Worm (Caenorhabditis elegans) whole organism, late embryonic: ENCODE results near the gene hmg-5.

ENCODE experiments used
- C08G9.2 ChIP-seq: sonication (generic microtip); optimal IDR thresholded peaks from 2 replicates; lab custom pipeline; 2016; ENCODE audit warnings: mild to moderate bottlenecking, missing genetic modification characterization, moderate library complexity, missing compliant biosample characterization
- K02D7.2 ChIP-seq: sonication (generic microtip); optimal IDR thresholded peaks from 2 replicates; lab custom pipeline; 2017; ENCODE audit warnings: mild to moderate bottlenecking, missing genetic modification characterization, missing compliant biosample characterization
- Y22D7AL.16 ChIP-seq: sonication (generic microtip); optimal IDR thresholded peaks from 2 replicates; lab custom pipeline; 2016; ENCODE audit warnings: missing genetic modification characterization, missing compliant biosample characterization
- ama-1 ChIP-seq: fragments of 150-350 bp; optimal IDR thresholded peaks from 2 replicates; lab custom pipeline; 2014
- ceh-18 ChIP-seq: sonication (generic microtip); optimal IDR thresholded peaks from 2 replicates; lab custom pipeline; 2016; ENCODE audit warnings: missing genetic modification characterization, missing compliant biosample characterization
- ceh-19 ChIP-seq: fragments of 200-800 bp; sonication (Bioruptor generic); optimal IDR thresholded peaks from 2 replicates; lab custom pipeline; 2018; ENCODE audit warnings: mild to moderate bottlenecking, missing genetic modification characterization, missing compliant biosample characterization
- ceh-48 ChIP-seq: sonication (generic microtip); optimal IDR thresholded peaks from 2 replicates; lab custom pipeline; 2016; ENCODE audit warnings: missing genetic modification characterization, inconsistent platforms, missing compliant biosample characterization
- ceh-6 ChIP-seq: fragments of 200-800 bp; sonication (Bioruptor generic); optimal IDR thresholded peaks from 2 replicates; lab custom pipeline; 2018; ENCODE audit warnings: mild to moderate bottlenecking, missing genetic modification characterization, missing compliant biosample characterization
- ceh-9 ChIP-seq: sonication (generic microtip); optimal IDR thresholded peaks from 2 replicates; lab custom pipeline; 2016; ENCODE audit warnings: mild to moderate bottlenecking, missing genetic modification characterization, inconsistent platforms, missing compliant biosample characterization
- che-1 ChIP-seq: sonication (generic microtip); optimal IDR thresholded peaks from 2 replicates; lab custom pipeline; 2016; ENCODE audit warnings: mild to moderate bottlenecking, missing genetic modification characterization, missing compliant biosample characterization
- dve-1 ChIP-seq: sonication (generic microtip); optimal IDR thresholded peaks from 2 replicates; lab custom pipeline; 2017; ENCODE audit warnings: antibody characterized with exemption, mild to moderate bottlenecking, missing genetic modification characterization, missing compliant biosample characterization
- elt-2 ChIP-seq: sonication (generic microtip); optimal IDR thresholded peaks from 2 replicates; lab custom pipeline; 2016; ENCODE audit warnings: missing genetic modification reagents, missing genetic modification characterization, missing compliant biosample characterization
- ets-4 ChIP-seq: sonication (generic microtip); optimal IDR thresholded peaks from 2 replicates; lab custom pipeline; 2016; ENCODE audit warnings: missing genetic modification characterization, missing compliant biosample characterization
- eyg-1 ChIP-seq: sonication (generic microtip); optimal IDR thresholded peaks from 2 replicates; lab custom pipeline; 2016; ENCODE audit warnings: missing genotype, missing genetic modification characterization, missing compliant biosample characterization
- fax-1 ChIP-seq: sonication (generic microtip); optimal IDR thresholded peaks from 2 replicates; lab custom pipeline; 2016; ENCODE audit warnings: missing genotype, missing genetic modification characterization, missing compliant biosample characterization
- fkh-10 ChIP-seq: fragments of 150-350 bp; optimal IDR thresholded peaks from 2 replicates; lab custom pipeline; 2014; ENCODE audit warnings: missing biosample characterization, missing genetic modification reagents, missing genetic modification characterization
- fkh-6 ChIP-seq: sonication (generic microtip); optimal IDR thresholded peaks from 2 replicates; lab custom pipeline; 2016; ENCODE audit warnings: missing genetic modification characterization, missing compliant biosample characterization
- hlh-13 ChIP-seq: fragments of 200-800 bp; sonication (Bioruptor generic); optimal IDR thresholded peaks from 2 replicates; lab custom pipeline; 2018; ENCODE audit warnings: mild to moderate bottlenecking, missing genetic modification characterization, missing compliant biosample characterization
- hlh-15 ChIP-seq: sonication (generic microtip); optimal IDR thresholded peaks from 2 replicates; lab custom pipeline; 2016; ENCODE audit warnings: missing genetic modification characterization, missing compliant biosample characterization
- hlh-30 ChIP-seq: sonication (generic microtip); optimal IDR thresholded peaks from 2 replicates; lab custom pipeline; 2017; ENCODE audit warnings: antibody characterized with exemption, missing genetic modification characterization, missing compliant biosample characterization; ENCODE audit not compliant: insufficient read depth
- hlh-6 ChIP-seq: sonication (generic microtip); optimal IDR thresholded peaks from 2 replicates; lab custom pipeline; 2016; ENCODE audit warnings: missing genotype, missing genetic modification characterization, missing compliant biosample characterization
- hlh-8 ChIP-seq: sonication (generic microtip); optimal IDR thresholded peaks from 2 replicates; lab custom pipeline; 2016; ENCODE audit warnings: missing genotype, missing genetic modification characterization, missing compliant biosample characterization
- lin-11 ChIP-seq: fragments of 200-800 bp; sonication (Bioruptor generic); optimal IDR thresholded peaks from 2 replicates; lab custom pipeline; 2018; ENCODE audit warnings: mild to moderate bottlenecking, missing genetic modification characterization, missing compliant biosample characterization
- madf-2 ChIP-seq: sonication (generic microtip); optimal IDR thresholded peaks from 2 replicates; lab custom pipeline; 2017; ENCODE audit warnings: missing genetic modification characterization, missing compliant biosample characterization
- mec-3 ChIP-seq: sonication (generic microtip); optimal IDR thresholded peaks from 2 replicates; lab custom pipeline; 2016; ENCODE audit warnings: borderline replicate concordance, missing genetic modification characterization, missing compliant biosample characterization
- nfya-1 ChIP-seq: sonication (generic microtip); optimal IDR thresholded peaks from 2 replicates; lab custom pipeline; 2017; ENCODE audit warnings: missing genetic modification characterization, mild to moderate bottlenecking, missing compliant biosample characterization, antibody characterized with exemption, moderate library complexity
- nhr-11 ChIP-seq: fragments of 150-350 bp; optimal IDR thresholded peaks from 2 replicates; lab custom pipeline; 2014; ENCODE audit warnings: missing biosample characterization, missing genetic modification characterization
- nhr-232 ChIP-seq: sonication (generic microtip); optimal IDR thresholded peaks from 2 replicates; lab custom pipeline; 2016; ENCODE audit warnings: missing genetic modification characterization, missing compliant biosample characterization
- odd-2 ChIP-seq: sonication (generic microtip); optimal IDR thresholded peaks from 2 replicates; lab custom pipeline; 2017; ENCODE audit warnings: antibody characterized with exemption, mild to moderate bottlenecking, missing genetic modification characterization, missing compliant biosample characterization
- pat-9 ChIP-seq: fragments of 200-800 bp; sonication (Bioruptor generic); optimal IDR thresholded peaks from 2 replicates; lab custom pipeline; 2018; ENCODE audit warnings: mild to moderate bottlenecking, missing genetic modification characterization, moderate library complexity, missing compliant biosample characterization
- pros-1 ChIP-seq: fragments of 150-350 bp; optimal IDR thresholded peaks from 2 replicates; lab custom pipeline; 2014; ENCODE audit warnings: missing biosample characterization, missing genetic modification reagents, missing genetic modification characterization
- ref-2 ChIP-seq: sonication (generic microtip); optimal IDR thresholded peaks from 2 replicates; lab custom pipeline; 2016; ENCODE audit warnings: missing genetic modification characterization, missing compliant biosample characterization
- sdc-2 ChIP-seq: sonication (generic microtip); optimal IDR thresholded peaks from 2 replicates; lab custom pipeline; 2016; ENCODE audit warnings: missing genotype, missing genetic modification characterization, missing compliant biosample characterization
- tbx-7 ChIP-seq: sonication (generic microtip); optimal IDR thresholded peaks from 2 replicates; lab custom pipeline; 2016; ENCODE audit warnings: missing genotype, missing genetic modification characterization, missing compliant biosample characterization
- ttx-3 ChIP-seq: sonication (generic microtip); optimal IDR thresholded peaks from 2 replicates; lab custom pipeline; 2016; ENCODE audit warnings: missing genetic modification reagents, missing genetic modification characterization, missing compliant biosample characterization
- unc-3 ChIP-seq, 2 experiments: fragments of 200-800 bp in 1 of 2; sonication (Bioruptor generic) in 1 of 2; sonication (generic microtip) in 1 of 2; conservative IDR thresholded peaks in 1 of 2; optimal IDR thresholded peaks in 1 of 2; 2 replicates each; pipeline versions ENCODE4 v1.3.6 to Lab custom; 2016 to 2022; ENCODE audit warnings: missing compliant biosample characterization in 2 of 2, missing genetic modification characterization in 2 of 2, missing genetic modification reagents in 1 of 2
- unc-42 ChIP-seq: sonication (generic microtip); optimal IDR thresholded peaks from 2 replicates; lab custom pipeline; 2016; ENCODE audit warnings: missing genotype, missing genetic modification characterization, missing compliant biosample characterization
- unc-55 ChIP-seq: sonication (generic microtip); optimal IDR thresholded peaks from 2 replicates; lab custom pipeline; 2017; ENCODE audit warnings: missing biosample characterization, missing genetic modification reagents, missing genetic modification characterization
- unc-86 ChIP-seq: sonication (generic microtip); optimal IDR thresholded peaks from 2 replicates; lab custom pipeline; 2016; ENCODE audit warnings: missing genetic modification characterization, missing compliant biosample characterization
- zip-5 ChIP-seq: sonication (generic microtip); optimal IDR thresholded peaks from 2 replicates; lab custom pipeline; 2016; ENCODE audit warnings: missing genetic modification characterization, missing compliant biosample characterization
- ztf-16 ChIP-seq: sonication (generic microtip); optimal IDR thresholded peaks from 2 replicates; lab custom pipeline; 2017; ENCODE audit warnings: missing genetic modification characterization, missing compliant biosample characterization

hmg-5 gene

DNA sequence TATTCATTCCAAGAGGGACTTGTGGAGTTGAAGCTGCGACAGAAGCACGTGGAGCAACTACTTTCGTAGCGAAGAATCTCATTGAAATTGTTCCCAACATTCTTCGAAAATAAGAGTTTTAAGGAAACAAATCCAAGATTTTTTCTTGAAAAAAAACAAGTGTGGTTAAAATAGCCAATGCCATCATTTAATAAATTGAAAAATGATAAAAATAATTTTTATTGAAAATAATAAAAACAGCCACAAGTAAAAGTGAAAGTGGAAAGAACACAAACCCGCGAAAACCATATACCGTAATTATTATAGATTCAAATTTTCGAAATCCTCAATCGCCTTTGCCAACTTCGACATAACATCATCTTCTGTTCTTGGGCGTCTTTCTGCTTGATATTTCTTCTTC is at the start of gene hmg-5:
Gene hmg-5, minus strand, starts transcription at position 101 of the 400 bp plus-strand sequence.
- TF ChIP-seq ama-1 (lab: Kevin White, UChicago) (no peak), hlh-8 (tag; lab: Kevin White, UChicago) (no peak), elt-2 (no peak), unc-86 (tag; lab: Kevin White, UChicago) (no peak), hlh-13 (GFP tag; lab: Kevin White, UChicago) (no peak), ets-4 (tag; lab: Kevin White, UChicago) (no peak), eyg-1 (tag; lab: Kevin White, UChicago) (no peak), unc-42 (no peak), pros-1 (no peak), ttx-3 (tag; lab: Kevin White, UChicago) (no peak), sdc-2 (tag; lab: Kevin White, UChicago) (no peak)
- TF ChIP-seq, all 69 proteins: peak for 0

DNA sequence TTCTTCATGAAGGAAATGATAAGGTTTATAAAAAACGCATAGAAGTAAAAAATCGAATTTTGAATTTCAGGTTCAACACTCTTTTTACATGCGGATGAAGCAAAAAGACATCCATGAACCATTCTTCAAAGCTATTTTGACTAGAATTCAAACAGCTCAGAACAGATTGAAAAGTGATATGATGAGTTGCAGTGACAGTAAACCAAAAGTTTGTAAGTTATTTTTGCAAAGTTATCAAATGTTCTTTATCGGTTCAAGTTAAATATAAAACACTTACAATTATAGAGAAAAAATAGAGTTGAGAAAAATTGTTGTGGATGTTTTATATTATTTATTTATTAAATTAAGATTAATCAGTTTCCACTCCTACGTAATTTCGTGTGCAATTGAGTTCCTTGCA is 46.4 kb upstream of the hmg-5 start:
- TF ChIP-seq ceh-6, result no peak
- no peak for TF ChIP-seq tbx-7
- TF ChIP-seq nfya-1 (tag; lab: Kevin White, UChicago), result no peak
- no peak for TF ChIP-seq nhr-232 (tag; lab: Kevin White, UChicago)
- no peak for TF ChIP-seq madf-2 (tag; lab: Kevin White, UChicago)
- TF ChIP-seq pat-9 (tag; lab: Kevin White, UChicago), result no peak
- TF ChIP-seq ref-2, result no peak
- TF ChIP-seq dve-1 (tag; lab: Kevin White, UChicago), result no peak
- TF ChIP-seq lin-11 (tag; lab: Kevin White, UChicago), result no peak
- TF ChIP-seq sdc-2 (tag; lab: Kevin White, UChicago), result no peak
- no peak for TF ChIP-seq nhr-11 (tag; lab: Kevin White, UChicago)
- no peak for TF ChIP-seq unc-55 (GFP tag; lab: Kevin White, UChicago)
- no peak for TF ChIP-seq hlh-6 (tag; lab: Kevin White, UChicago)
- no peak for TF ChIP-seq hlh-8 (tag; lab: Kevin White, UChicago)
- TF ChIP-seq zip-5 (tag; lab: Kevin White, UChicago), result no peak
- no peak for TF ChIP-seq che-1

ce11 chrIV:7689326-7689725 is 43.3 kb upstream of the hmg-5 start:
- TF ChIP-seq nhr-11 (tag; lab: Kevin White, UChicago), result no peak
- TF ChIP-seq madf-2 (tag; lab: Kevin White, UChicago), result no peak
- TF ChIP-seq ztf-16 (tag; lab: Kevin White, UChicago), result no peak
- no peak for TF ChIP-seq odd-2 (tag; lab: Kevin White, UChicago)
- TF ChIP-seq nhr-232 (tag; lab: Kevin White, UChicago), result no peak
- TF ChIP-seq zip-5 (tag; lab: Kevin White, UChicago), result no peak
- no peak for TF ChIP-seq C08G9.2 (tag; lab: Kevin White, UChicago)
- TF ChIP-seq pat-9 (tag; lab: Kevin White, UChicago), result no peak
- TF ChIP-seq, all 69 proteins: peak for 0

ce11 chrIV:7679120-7679519 is 33.1 kb upstream of the hmg-5 start:
- TF ChIP-seq elt-2 (peak; percentile 60), ceh-19 (GFP tag; lab: Kevin White, UChicago) (no peak)
- TF ChIP-seq, all 69 proteins: peak for 1

DNA sequence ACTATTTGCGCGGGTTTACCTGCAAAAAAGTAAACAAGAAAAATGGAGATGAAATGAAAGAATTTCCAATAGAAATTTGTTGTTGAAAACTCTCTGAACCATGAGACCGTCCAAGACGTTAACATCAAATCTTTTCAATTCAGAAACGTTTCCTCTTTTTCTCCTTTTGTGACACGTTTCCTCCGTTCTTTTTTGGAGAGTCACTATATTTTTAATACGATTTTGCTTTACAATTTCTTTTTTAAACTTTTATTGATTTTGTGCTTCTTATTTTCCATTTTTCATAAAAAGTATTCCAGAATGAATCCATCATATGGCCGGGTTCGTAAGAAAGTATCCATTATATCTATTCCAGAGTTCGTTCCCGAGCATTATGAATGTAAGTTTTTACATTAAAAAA is 28.9 kb upstream of the hmg-5 start, which contains the start of gene itr-1:
Gene itr-1, plus strand, starts transcription at position 301 of the 400 bp plus-strand sequence.
- no peak for TF ChIP-seq hlh-13 (GFP tag; lab: Kevin White, UChicago)
- no peak for TF ChIP-seq unc-3 (GFP tag; conservative IDR thresholded peaks at IDR 0.05; lab: Robert Waterston, UW)
- no peak for TF ChIP-seq unc-3 (tag; optimal IDR thresholded peaks at IDR 0.05; lab: Kevin White, UChicago)
- TF ChIP-seq ceh-18, result no peak
- no peak for TF ChIP-seq mec-3 (tag; lab: Kevin White, UChicago)
- no peak for TF ChIP-seq hlh-30 (tag; lab: Kevin White, UChicago)
- TF ChIP-seq ceh-19 (GFP tag; lab: Kevin White, UChicago), result no peak
- TF ChIP-seq ceh-9 (tag; lab: Kevin White, UChicago), result no peak
- no peak for TF ChIP-seq K02D7.2 (tag; lab: Kevin White, UChicago)
- no peak for TF ChIP-seq hlh-15 (tag; lab: Kevin White, UChicago)
- TF ChIP-seq fkh-10 (GFP tag; lab: Kevin White, UChicago), result no peak
- TF ChIP-seq tbx-7, result no peak
- no peak for TF ChIP-seq ets-4 (tag; lab: Kevin White, UChicago)
- TF ChIP-seq fax-1, result no peak
- TF ChIP-seq Y22D7AL.16 (tag; lab: Kevin White, UChicago), result no peak
- TF ChIP-seq ceh-48 (tag; lab: Kevin White, UChicago), result no peak
- TF ChIP-seq fkh-6 (tag; lab: Kevin White, UChicago), result no peak
- TF ChIP-seq pat-9 (tag; lab: Kevin White, UChicago), result no peak
- TF ChIP-seq nfya-1 (tag; lab: Kevin White, UChicago), result no peak
